Fruit fly (Drosophila melanogaster): ENCODE data around the gene wat.

wat gene

DNA sequence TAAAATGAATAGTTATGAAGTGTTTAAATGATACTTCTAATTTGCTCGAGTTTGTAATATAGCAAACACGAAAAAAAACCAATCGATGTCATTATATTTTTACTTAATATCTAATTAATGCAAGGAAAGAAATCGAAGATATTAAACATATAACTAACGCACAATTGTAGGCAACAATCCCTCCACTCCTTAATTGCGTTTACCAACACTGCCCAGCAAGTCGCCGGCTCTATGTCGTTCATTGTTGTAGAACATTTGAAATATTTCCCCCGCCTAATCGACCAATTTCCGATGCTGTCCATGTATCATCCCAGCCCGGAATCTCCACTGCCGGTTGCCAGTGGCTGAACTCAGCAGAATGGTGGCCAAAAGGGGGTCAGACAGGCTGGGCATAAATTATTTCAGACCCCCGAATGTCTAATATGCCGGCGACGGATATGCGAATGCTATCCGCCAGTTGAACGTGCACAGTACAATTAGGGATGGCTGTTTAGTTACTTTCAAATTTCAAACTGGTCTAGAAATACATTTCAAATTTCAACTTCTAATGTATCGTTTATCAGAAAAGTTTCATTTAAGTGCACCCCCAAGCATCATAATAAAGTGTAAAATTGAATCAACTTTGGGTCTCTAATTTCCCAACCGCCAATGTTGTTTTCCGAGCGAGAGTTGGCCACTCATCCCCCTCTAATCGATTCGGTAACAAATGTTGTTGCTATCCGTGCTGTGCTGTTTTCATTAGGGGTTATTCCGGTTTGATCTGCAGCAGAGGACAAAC, 48.4 kb upstream of the wat start (continued):
- TF ChIP-seq Bdp1 (GFP tag; optimal IDR thresholded peaks at IDR 0.05) (peak; percentile 1), Lhr (GFP tag; optimal IDR thresholded peaks at IDR 0.05) (no peak), Hand (GFP tag; optimal IDR thresholded peaks at IDR 0.05) (peak; percentile 22), CG17912 (GFP tag; optimal IDR thresholded peaks at IDR 0.05) (no peak), hkb (optimal IDR thresholded peaks at IDR 0.05) (no peak), hkb (GFP tag; IDR thresholded peaks at IDR 0.05) (peak; percentile 57), Antp (GFP tag; optimal IDR thresholded peaks at IDR 0.05) (peak; percentile 19), her (GFP tag; optimal IDR thresholded peaks at IDR 0.05) (peak; percentile 3), CG15696 (tag; optimal IDR thresholded peaks at IDR 0.05) (peak; percentile 6), lab (GFP tag; optimal IDR thresholded peaks at IDR 0.05) (peak; percentile 73), pzg (GFP tag; optimal IDR thresholded peaks at IDR 0.05) (no peak), Myb (GFP tag; optimal IDR thresholded peaks at IDR 0.05) (peak; percentile 29), CG8281 (tag; optimal IDR thresholded peaks at IDR 0.05) (peak; percentile 17), Atf3 (GFP tag; optimal IDR thresholded peaks at IDR 0.05) (no peak), pan (optimal IDR thresholded peaks at IDR 0.05) (no peak), pan (GFP tag; optimal IDR thresholded peaks at IDR 0.05 in 1 of 2, IDR thresholded peaks at IDR 0.05 in 1 of 2) (peak in 1 of 2 experiments; percentile 68), mam (GFP tag; optimal IDR thresholded peaks at IDR 0.05) (peak; percentile 49), CG11398 (GFP tag; optimal IDR thresholded peaks at IDR 0.05) (peak; percentile 35), fd102C (GFP tag; optimal IDR thresholded peaks at IDR 0.05) (no peak), nom (GFP tag; optimal IDR thresholded peaks at IDR 0.05) (no peak), B-H1 (GFP tag; IDR thresholded peaks at IDR 0.05) (peak; percentile 17; the same call in 1 of the 3 replicates), PHDP (tag; optimal IDR thresholded peaks at IDR 0.05) (peak; percentile 39), kah (GFP tag; optimal IDR thresholded peaks at IDR 0.05) (no peak), lmd (GFP tag; IDR thresholded peaks at IDR 0.05) (peak; percentile 61; the same call in 1 of the 2 replicates), CG6813 (GFP tag; optimal IDR thresholded peaks at IDR 0.05) (peak; percentile 38), CG2116 (GFP tag; optimal IDR thresholded peaks at IDR 0.05) (no peak), CG14441 (GFP tag; IDR thresholded peaks at IDR 0.05) (peak; percentile 42), CG3065 (GFP tag; optimal IDR thresholded peaks at IDR 0.05) (no peak), toy (GFP tag; IDR thresholded peaks at IDR 0.05) (no peak), Awh (GFP tag; IDR thresholded peaks at IDR 0.05) (0 out of 2 replicates have a peak, but pooled peaks have one; percentile 31), slbo (GFP tag; IDR thresholded peaks at IDR 0.05) (peak; percentile 66), Dbx (GFP tag; IDR thresholded peaks at IDR 0.05) (peak; percentile 74), Med (GFP tag) (peak; percentile 31), Xbp1 (GFP tag; optimal IDR thresholded peaks at IDR 0.05) (peak; percentile 7), aop (GFP tag; IDR thresholded peaks at IDR 0.05) (no peak), Ada2b (GFP tag; IDR thresholded peaks at IDR 0.05) (peak; percentile 50), klu (GFP tag; IDR thresholded peaks at IDR 0.05) (no peak), NfI (GFP tag; optimal IDR thresholded peaks at IDR 0.05) (peak; percentile 57), da (GFP tag; optimal IDR thresholded peaks at IDR 0.05) (no peak), CG13424 (tag; optimal IDR thresholded peaks at IDR 0.05) (peak; percentile 53), Dref (GFP tag; IDR thresholded peaks at IDR 0.05) (no peak), CG4404 (GFP tag; IDR thresholded peaks at IDR 0.05) (0 out of 2 replicates have a peak, but pooled peaks have one; percentile 31), Lim3 (GFP tag; IDR thresholded peaks at IDR 0.05) (no peak), CG12071 (GFP tag; optimal IDR thresholded peaks at IDR 0.05) (peak; percentile 31), so (GFP tag; IDR thresholded peaks at IDR 0.05) (peak; percentile 50; the same call in 1 of the 3 replicates), tx (GFP tag; optimal IDR thresholded peaks at IDR 0.05) (peak; percentile 29), Aef1 (GFP tag; IDR thresholded peaks at IDR 0.05) (peak; percentile 28; the same call in 1 of the 3 replicates), caup (GFP tag; optimal IDR thresholded peaks at IDR 0.05; ENCODE audit: severe bottlenecking) (peak; percentile 30), Dek (tag; optimal IDR thresholded peaks at IDR 0.05) (peak; percentile 15), zfh1 (GFP tag; IDR thresholded peaks at IDR 0.05) (peak; percentile 45; the same call in 1 of the 3 replicates)

Measured in whole organism, embryonic.